Worm (Caenorhabditis elegans) whole organism, young adult: ENCODE data around the gene C24H11.5.

Experiments
- F49E8.2 ChIP-seq: sonication (generic microtip); optimal IDR thresholded peaks from 3 replicates; lab custom pipeline; 2017; ENCODE audit warnings: missing genetic modification characterization, mild to moderate bottlenecking, missing compliant biosample characterization, antibody characterized with exemption, moderate library complexity; ENCODE audit not compliant: insufficient read depth
- Y53G8AR.9 ChIP-seq: fragments of 200-800 bp; sonication (Bioruptor generic); conservative IDR thresholded peaks from 2 replicates; pipeline ENCODE4 v1.3.6; 2022; ENCODE audit warnings: missing genetic modification reagents, missing genetic modification characterization, missing compliant biosample characterization
- hmg-20 ChIP-seq: fragments of 200-800 bp; sonication (Bioruptor generic); IDR thresholded peaks from 2 replicates; pipeline ENCODE4 v1.3.6; 2022; ENCODE audit warnings: missing genetic modification reagents, missing genetic modification characterization, missing compliant biosample characterization
- tlf-1 ChIP-seq: fragments of 200-800 bp; sonication (Bioruptor generic); optimal IDR thresholded peaks from 2 replicates; lab custom pipeline; 2018; ENCODE audit warnings: mild to moderate bottlenecking, missing genetic modification characterization, missing compliant biosample characterization
- ztf-6 ChIP-seq: fragments of 200-800 bp; sonication (Bioruptor generic); IDR thresholded peaks from 2 replicates; pipeline ENCODE4 v1.3.6; 2022; ENCODE audit warnings: missing genetic modification reagents, missing genetic modification characterization, missing compliant biosample characterization

DNA sequence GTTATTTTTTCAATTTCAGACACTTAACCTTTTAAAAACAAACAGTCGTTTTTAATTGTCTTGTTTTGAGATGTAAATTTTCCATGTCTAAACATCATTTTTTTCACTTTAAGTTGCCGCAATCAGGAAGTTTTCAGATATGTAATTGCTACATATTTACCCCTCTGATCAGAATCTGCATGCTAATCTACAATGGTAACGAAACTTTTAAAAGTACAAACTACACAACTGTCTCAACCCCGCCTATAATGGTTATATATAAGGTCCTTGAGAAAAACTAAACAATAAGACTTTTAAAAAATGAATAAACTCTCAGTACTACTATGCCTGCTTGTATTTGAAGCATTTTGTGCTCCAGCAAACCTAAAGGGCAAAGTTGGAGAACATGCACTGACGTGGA, 28.8 kb downstream of the C24H11.5 start, which contains the start of gene C18D11.9:
- TF ChIP-seq ztf-6 (GFP tag; lab: Robert Waterston, UW) (no peak), tlf-1 (no peak), hmg-20 (no peak), Y53G8AR.9 (GFP tag; lab: Robert Waterston, UW) (no peak), F49E8.2 (no peak)
